Worm (Caenorhabditis elegans): ENCODE measurements around the gene C18B10.6.

- TF ChIP-seq ztf-23 (GFP tag; IDR thresholded peaks at IDR 0.05) (no peak), flt-1 (GFP tag; IDR thresholded peaks at IDR 0.05) (no peak), med-1 (GFP tag; optimal IDR thresholded peaks at IDR 0.05; ENCODE audit: insufficient read depth) (no peak), ref-1 (GFP tag; conservative IDR thresholded peaks at IDR 0.05) (no peak), ztf-29 (GFP tag; IDR thresholded peaks at IDR 0.05) (no peak), T22C8.4 (GFP tag; IDR thresholded peaks at IDR 0.05) (no peak), cog-1 (tag; optimal IDR thresholded peaks at IDR 0.05) (no peak), tab-1 (GFP tag; IDR thresholded peaks at IDR 0.05) (no peak)
These were observed 48.3 kb downstream of the C18B10.6 start for ce11 chrV:7432441-7433146.

All from whole organism, midembryonic.